ENCODE assay signal across 7 fruit fly cellular contexts in genomic region chr4:404325-404724, dm6.
TF ChIP-seq lines count a peak whose summit lies in the region.

No protein-coding gene starts in this region.

- TF ChIP-seq CTCF in S2 (optimal IDR thresholded peaks at IDR 0.05; lab: Kevin White, UChicago), result peak; percentile 62 to 86
- peak; percentile 92 for TF ChIP-seq CTCF in whole organism, embryonic (GFP tag; optimal IDR thresholded peaks at IDR 0.05; lab: Kevin White, UChicago)

TF ChIP-seq in Kc167, 6 proteins besides CTCF, POLR2A, EP300 and RAD21:
- TF ChIP-seq insv (optimal IDR thresholded peaks at IDR 0.05; lab: Kevin White, UChicago) (no peak), Myc (optimal IDR thresholded peaks at IDR 0.05; lab: Kevin White, UChicago) (no peak), h (optimal IDR thresholded peaks at IDR 0.05; lab: Kevin White, UChicago) (peak; percentile 93), ttk (optimal IDR thresholded peaks at IDR 0.05; lab: Kevin White, UChicago) (no peak), Sin3A (optimal IDR thresholded peaks at IDR 0.05; lab: Kevin White, UChicago) (no peak), psq (optimal IDR thresholded peaks at IDR 0.05; lab: Kevin White, UChicago) (no peak)

TF ChIP-seq in whole organism, adult, 20 proteins besides CTCF, POLR2A, EP300 and RAD21:
- TF ChIP-seq CG33017 (tag; optimal IDR thresholded peaks at IDR 0.05; lab: Kevin White, UChicago) (no peak), CG7101 (tag; optimal IDR thresholded peaks at IDR 0.05; lab: Kevin White, UChicago) (no peak), toe (GFP tag; optimal IDR thresholded peaks at IDR 0.05; lab: Kevin White, UChicago) (no peak), ovo (GFP tag; optimal IDR thresholded peaks at IDR 0.05; lab: Kevin White, UChicago) (no peak), Crg-1 (GFP tag; optimal IDR thresholded peaks at IDR 0.05; lab: Kevin White, UChicago) (no peak), CG11617 (GFP tag; optimal IDR thresholded peaks at IDR 0.05; lab: Kevin White, UChicago) (no peak), kay (GFP tag; lab: Kevin White, UChicago; ENCODE audit: borderline replicate concordance) (peak; percentile 61), Hr96 (GFP tag; optimal IDR thresholded peaks at IDR 0.05; lab: Kevin White, UChicago) (no peak), Clk (GFP tag; optimal IDR thresholded peaks at IDR 0.05; lab: Kevin White, UChicago) (no peak), CG5204 (GFP tag; optimal IDR thresholded peaks at IDR 0.05; lab: Kevin White, UChicago) (no peak), CG1620 (GFP tag; optimal IDR thresholded peaks at IDR 0.05; lab: Kevin White, UChicago) (no peak), pad (GFP tag; optimal IDR thresholded peaks at IDR 0.05; lab: Kevin White, UChicago) (peak; percentile 3), cic (GFP tag; optimal IDR thresholded peaks at IDR 0.05; lab: Kevin White, UChicago) (no peak)

TF ChIP-seq in whole organism, embryonic, 481 proteins besides CTCF, POLR2A, EP300 and RAD21 (continues in another document):
- peak; percentile 45 for TF ChIP-seq CG5245 (GFP tag; optimal IDR thresholded peaks at IDR 0.05; lab: Kevin White, UChicago)
- TF ChIP-seq gcm (GFP tag; optimal IDR thresholded peaks at IDR 0.05; lab: Kevin White, UChicago), result peak; percentile 62
- peak; percentile 22 for TF ChIP-seq pfk (GFP tag; optimal IDR thresholded peaks at IDR 0.05; lab: Kevin White, UChicago)
- peak; percentile 47 to 56 for TF ChIP-seq Trl (optimal IDR thresholded peaks at IDR 0.05; lab: Kevin White, UChicago)
- peak; percentile 33 for TF ChIP-seq Trl (GFP tag; optimal IDR thresholded peaks at IDR 0.05; lab: Kevin White, UChicago)
- TF ChIP-seq CG9437 (GFP tag; optimal IDR thresholded peaks at IDR 0.05; lab: Kevin White, UChicago), result peak; percentile 64
- TF ChIP-seq CG6654 (GFP tag; optimal IDR thresholded peaks at IDR 0.05; lab: Kevin White, UChicago), result peak; percentile 32
- peak; percentile 65 for TF ChIP-seq CG10979 (tag; optimal IDR thresholded peaks at IDR 0.05; lab: Kevin White, UChicago)
- TF ChIP-seq pnt (GFP tag; optimal IDR thresholded peaks at IDR 0.05; lab: Kevin White, UChicago), result no peak
- TF ChIP-seq pan (optimal IDR thresholded peaks at IDR 0.05; lab: Kevin White, UChicago), result no peak
- TF ChIP-seq pan (GFP tag; optimal IDR thresholded peaks at IDR 0.05 in 1 of 2, IDR thresholded peaks at IDR 0.05 in 1 of 2), result peak in 1 of 2 experiments; percentile 30
- no peak; the same call in 1 of the 2 replicates for TF ChIP-seq CG14014 (GFP tag; IDR thresholded peaks at IDR 0.05; lab: Robert Waterston, UW)
- TF ChIP-seq CG13123 (GFP tag; optimal IDR thresholded peaks at IDR 0.05; lab: Kevin White, UChicago), result no peak
- peak; percentile 48 for TF ChIP-seq CG2875 (GFP tag; optimal IDR thresholded peaks at IDR 0.05; lab: Kevin White, UChicago)
- TF ChIP-seq dysf (GFP tag; IDR thresholded peaks at IDR 0.05; lab: Robert Waterston, UW), result no peak
- peak; percentile 65 for TF ChIP-seq fd64A (GFP tag; optimal IDR thresholded peaks at IDR 0.05; lab: Kevin White, UChicago)
- peak; percentile 64 for TF ChIP-seq CG34376 (GFP tag; optimal IDR thresholded peaks at IDR 0.05; lab: Kevin White, UChicago)
- TF ChIP-seq CG15601 (tag; optimal IDR thresholded peaks at IDR 0.05; lab: Kevin White, UChicago), result peak; percentile 62

TF ChIP-seq in whole organism, prepupa, 60 proteins besides CTCF, POLR2A, EP300 and RAD21 (continues in another document):
- TF ChIP-seq CG8319 (GFP tag; optimal IDR thresholded peaks at IDR 0.05; lab: Kevin White, UChicago) (no peak), esn (GFP tag; optimal IDR thresholded peaks at IDR 0.05; lab: Kevin White, UChicago) (peak; percentile 48), Sox102F (GFP tag; optimal IDR thresholded peaks at IDR 0.05; lab: Kevin White, UChicago) (peak; percentile 51), OdsH (GFP tag; optimal IDR thresholded peaks at IDR 0.05; lab: Kevin White, UChicago) (peak; percentile 47), vri (GFP tag; optimal IDR thresholded peaks at IDR 0.05; lab: Kevin White, UChicago) (no peak), Eip93F (GFP tag; optimal IDR thresholded peaks at IDR 0.05; lab: Kevin White, UChicago) (no peak), eg (GFP tag; IDR thresholded peaks at IDR 0.05; lab: Robert Waterston, UW) (no peak), CG3919 (GFP tag; optimal IDR thresholded peaks at IDR 0.05; lab: Kevin White, UChicago) (peak; percentile 67), CG6808 (GFP tag; optimal IDR thresholded peaks at IDR 0.05; lab: Kevin White, UChicago) (peak; percentile 45), Eip78C (GFP tag; lab: Kevin White, UChicago) (peak; percentile 79), CG34406 (GFP tag; optimal IDR thresholded peaks at IDR 0.05; lab: Kevin White, UChicago) (no peak), topi (GFP tag; optimal IDR thresholded peaks at IDR 0.05; lab: Kevin White, UChicago) (peak; percentile 18), CG8632 (GFP tag; optimal IDR thresholded peaks at IDR 0.05; lab: Kevin White, UChicago) (peak; percentile 12), Hr39 (GFP tag; optimal IDR thresholded peaks at IDR 0.05; lab: Kevin White, UChicago) (no peak), dsx (GFP tag; optimal IDR thresholded peaks at IDR 0.05; lab: Kevin White, UChicago; ENCODE audit: poor library complexity, severe bottlenecking) (peak; percentile 2), net (GFP tag; optimal IDR thresholded peaks at IDR 0.05; lab: Kevin White, UChicago) (peak; percentile 33), Sox14 (GFP tag; optimal IDR thresholded peaks at IDR 0.05; lab: Kevin White, UChicago) (no peak), Met (GFP tag; optimal IDR thresholded peaks at IDR 0.05; lab: Kevin White, UChicago) (peak; percentile 49), fkh (GFP tag; optimal IDR thresholded peaks at IDR 0.05; lab: Kevin White, UChicago) (peak; percentile 45), CG31627 (GFP tag; optimal IDR thresholded peaks at IDR 0.05; lab: Kevin White, UChicago) (no peak)

TF ChIP-seq in whole organism, pupa, 21 proteins besides CTCF, POLR2A, EP300 and RAD21:
- peak; percentile 31 for TF ChIP-seq D1 (tag; optimal IDR thresholded peaks at IDR 0.05; lab: Kevin White, UChicago)
- TF ChIP-seq CG8159 (tag; optimal IDR thresholded peaks at IDR 0.05; lab: Kevin White, UChicago), result peak; percentile 18
- no peak for TF ChIP-seq Ets98B (GFP tag; IDR thresholded peaks at IDR 0.05; lab: Robert Waterston, UW)
- TF ChIP-seq Snoo (tag; optimal IDR thresholded peaks at IDR 0.05; lab: Kevin White, UChicago), result peak; percentile 27
- TF ChIP-seq Pif1A (GFP tag; optimal IDR thresholded peaks at IDR 0.05; lab: Kevin White, UChicago), result peak; percentile 50
- TF ChIP-seq CG8301 (tag; optimal IDR thresholded peaks at IDR 0.05; lab: Kevin White, UChicago), result peak; percentile 24
- TF ChIP-seq CG10348 (GFP tag; IDR thresholded peaks at IDR 0.05; lab: Robert Waterston, UW), result no peak
- no peak for TF ChIP-seq CG4496 (GFP tag; IDR thresholded peaks at IDR 0.05; lab: Robert Waterston, UW)
- no peak for TF ChIP-seq CG17806 (tag; optimal IDR thresholded peaks at IDR 0.05; lab: Kevin White, UChicago)
- TF ChIP-seq Pif1B (GFP tag; optimal IDR thresholded peaks at IDR 0.05; lab: Kevin White, UChicago), result no peak
- TF ChIP-seq CG13204 (GFP tag; optimal IDR thresholded peaks at IDR 0.05; lab: Kevin White, UChicago), result no peak
- TF ChIP-seq CG14655 (GFP tag; optimal IDR thresholded peaks at IDR 0.05; lab: Kevin White, UChicago), result peak; percentile 60
- no peak for TF ChIP-seq fd96Ca (GFP tag; IDR thresholded peaks at IDR 0.05; lab: Robert Waterston, UW)
- TF ChIP-seq CG12605 (GFP tag; IDR thresholded peaks at IDR 0.05; lab: Robert Waterston, UW), result no peak
- peak; percentile 24 for TF ChIP-seq gl (tag; optimal IDR thresholded peaks at IDR 0.05; lab: Kevin White, UChicago)
- no peak for TF ChIP-seq CG32121 (GFP tag; IDR thresholded peaks at IDR 0.05; lab: Robert Waterston, UW)
- TF ChIP-seq rn (GFP tag; IDR thresholded peaks at IDR 0.05; lab: Robert Waterston, UW), result no peak
- TF ChIP-seq CG15710 (tag; optimal IDR thresholded peaks at IDR 0.05; lab: Kevin White, UChicago), result no peak

TF ChIP-seq in whole organism, wandering third instar larva, 38 proteins besides CTCF, POLR2A, EP300 and RAD21:
- TF ChIP-seq sage (GFP tag; optimal IDR thresholded peaks at IDR 0.05; lab: Kevin White, UChicago), result no peak
- no peak for TF ChIP-seq CG9705 (GFP tag; optimal IDR thresholded peaks at IDR 0.05; lab: Kevin White, UChicago)
- TF ChIP-seq dl (GFP tag; optimal IDR thresholded peaks at IDR 0.05; lab: Kevin White, UChicago; ENCODE audit: insufficient read depth in 1 of 2, partially characterized antibody in 2 of 2), result no peak
- peak; percentile 6 for TF ChIP-seq brk (GFP tag; optimal IDR thresholded peaks at IDR 0.05; lab: Kevin White, UChicago)
- TF ChIP-seq lola (GFP tag; optimal IDR thresholded peaks at IDR 0.05; lab: Kevin White, UChicago), result no peak
- no peak for TF ChIP-seq sv (GFP tag; optimal IDR thresholded peaks at IDR 0.05; lab: Kevin White, UChicago)
- no peak for TF ChIP-seq CG32264 (GFP tag; optimal IDR thresholded peaks at IDR 0.05; lab: Kevin White, UChicago)
- no peak for TF ChIP-seq Jra (GFP tag; optimal IDR thresholded peaks at IDR 0.05; lab: Kevin White, UChicago)
- TF ChIP-seq fru (GFP tag; optimal IDR thresholded peaks at IDR 0.05; lab: Kevin White, UChicago), result peak; percentile 54
- no peak for TF ChIP-seq Vsx2 (GFP tag; optimal IDR thresholded peaks at IDR 0.05; lab: Kevin White, UChicago; ENCODE audit: partially characterized antibody)
- no peak for TF ChIP-seq dmrt93B (GFP tag; optimal IDR thresholded peaks at IDR 0.05; lab: Kevin White, UChicago)
- TF ChIP-seq N (GFP tag; optimal IDR thresholded peaks at IDR 0.05; lab: Kevin White, UChicago), result no peak
- TF ChIP-seq Hnf4 (GFP tag; optimal IDR thresholded peaks at IDR 0.05; lab: Kevin White, UChicago), result no peak
- TF ChIP-seq ey (GFP tag; optimal IDR thresholded peaks at IDR 0.05; lab: Kevin White, UChicago), result no peak
- no peak for TF ChIP-seq Mio (GFP tag; optimal IDR thresholded peaks at IDR 0.05; lab: Kevin White, UChicago)
- TF ChIP-seq Dfd (GFP tag; optimal IDR thresholded peaks at IDR 0.05; lab: Kevin White, UChicago), result no peak
- peak; percentile 0 for TF ChIP-seq h (GFP tag; optimal IDR thresholded peaks at IDR 0.05; lab: Kevin White, UChicago)
- peak; percentile 13 for TF ChIP-seq OdsH (GFP tag; optimal IDR thresholded peaks at IDR 0.05; lab: Kevin White, UChicago)
- no peak for TF ChIP-seq tai (GFP tag; optimal IDR thresholded peaks at IDR 0.05; lab: Kevin White, UChicago)
- no peak for TF ChIP-seq Dif (GFP tag; optimal IDR thresholded peaks at IDR 0.05; lab: Kevin White, UChicago; ENCODE audit: partially characterized antibody)
- no peak for TF ChIP-seq HLH106 (tag; optimal IDR thresholded peaks at IDR 0.05; lab: Kevin White, UChicago)
- TF ChIP-seq rgr (GFP tag; optimal IDR thresholded peaks at IDR 0.05; lab: Kevin White, UChicago), result no peak
- no peak for TF ChIP-seq pan (optimal IDR thresholded peaks at IDR 0.05; lab: Kevin White, UChicago)
